Worm (Caenorhabditis elegans) whole organism, L2 larva: ENCODE results near the gene ilys-4.

Experiments used
- C34F6.9 ChIP-seq: fragments of 150-350 bp; optimal IDR thresholded peaks from 2 replicates; lab custom pipeline; 2014; ENCODE audit warnings: missing biosample characterization, missing genetic modification characterization
- Y55F3AM.14 ChIP-seq: fragments of 200-800 bp; sonication (Bioruptor generic); optimal IDR thresholded peaks from 2 replicates; lab custom pipeline; 2018; ENCODE audit warnings: mild to moderate bottlenecking, missing genetic modification characterization, missing compliant biosample characterization
- ceh-82 ChIP-seq: fragments of 150-350 bp; optimal IDR thresholded peaks from 2 replicates; lab custom pipeline; 2014; ENCODE audit warnings: missing biosample characterization, missing genetic modification characterization
- dmd-4 ChIP-seq: sonication (generic microtip); optimal IDR thresholded peaks from 2 replicates; lab custom pipeline; 2017; ENCODE audit warnings: missing biosample characterization, missing genetic modification characterization
- nhr-25 ChIP-seq: fragments of 150-350 bp; sonication (generic microtip); optimal IDR thresholded peaks from 3 replicates; lab custom pipeline; 2014; ENCODE audit warnings: missing biosample characterization, missing genetic modification characterization
- zag-1 ChIP-seq: fragments of 150-350 bp; optimal IDR thresholded peaks from 2 replicates; lab custom pipeline; 2014; ENCODE audit warnings: missing biosample characterization, missing genetic modification characterization
- ztf-4 ChIP-seq: fragments of 150-350 bp; optimal IDR thresholded peaks from 2 replicates; lab custom pipeline; 2014; ENCODE audit warnings: missing biosample characterization, missing genetic modification characterization

DNA sequence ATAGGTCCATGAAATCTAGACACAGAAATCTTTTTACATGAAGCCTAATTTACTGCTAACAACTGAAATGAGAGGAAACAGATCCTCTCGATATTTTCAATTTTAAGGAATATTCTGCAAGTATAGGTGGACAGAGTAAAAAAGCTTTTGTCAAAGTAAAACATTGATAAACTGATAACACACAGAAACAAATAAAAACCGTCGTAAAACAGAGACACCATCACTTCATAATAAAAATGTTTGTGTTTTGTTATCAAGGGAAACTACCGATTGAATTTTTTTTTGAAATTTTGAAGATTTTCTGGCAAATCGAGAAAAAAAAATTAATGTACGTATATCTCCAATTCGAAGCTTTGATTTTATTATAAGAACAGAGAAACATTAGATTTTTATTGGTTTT, 16.2 kb downstream of the ilys-4 start:
- TF ChIP-seq zag-1 (tag; lab: Kevin White, UChicago): no peak
- no peak for TF ChIP-seq ceh-82 (tag; lab: Kevin White, UChicago)
- no peak for TF ChIP-seq nhr-25 (tag; lab: Kevin White, UChicago)
- TF ChIP-seq Y55F3AM.14 (GFP tag; lab: Kevin White, UChicago): no peak
- TF ChIP-seq C34F6.9 (tag; lab: Kevin White, UChicago): no peak
- TF ChIP-seq dmd-4 (tag; lab: Kevin White, UChicago): no peak
- TF ChIP-seq ztf-4 (tag; lab: Kevin White, UChicago): no peak
